Fruit fly (Drosophila melanogaster) whole organism, embryonic: ENCODE results near the gene CG17163.

Experiments
- Ada2b ChIP-seq: fragments of 200-800 bp; sonication (Bioruptor generic); IDR thresholded peaks from 2 replicates; pipeline ENCODE4 v1.3.6; 2022; ENCODE audit warnings: missing biosample characterization, missing genetic modification characterization
- Atf6 ChIP-seq: fragments of 200-800 bp; sonication (Bioruptor generic); IDR thresholded peaks from 2 replicates; pipeline ENCODE4 v1.3.6; 2022; ENCODE audit warnings: missing biosample characterization, missing genetic modification characterization
- Bdp1 ChIP-seq: fragments of 200-800 bp; sonication (Bioruptor generic); optimal IDR thresholded peaks from 3 replicates; lab custom pipeline; 2016; ENCODE audit warnings: missing biosample characterization, missing genetic modification characterization
- CG10209 ChIP-seq: fragments of 200-800 bp; sonication (Bioruptor generic); optimal IDR thresholded peaks from 3 replicates; lab custom pipeline; 2017; ENCODE audit warnings: missing biosample characterization, mild to moderate bottlenecking, missing genetic modification characterization, missing genetic modification reagents
- CG10366 ChIP-seq: fragments of 200-800 bp; sonication (Bioruptor generic); IDR thresholded peaks from 2 replicates; pipeline ENCODE4 v1.3.6; 2022; ENCODE audit warnings: missing biosample characterization, missing genetic modification characterization
- CG11560 ChIP-seq: fragments of 200-800 bp; sonication (Bioruptor generic); IDR thresholded peaks from 3 replicates; pipeline ENCODE4 v1.3.6; 2022; ENCODE audit warnings: missing biosample characterization, missing genetic modification characterization
- CG12391 ChIP-seq: fragments of 200-800 bp; sonication (Bioruptor generic); optimal IDR thresholded peaks from 3 replicates; lab custom pipeline; 2018; ENCODE audit warnings: missing biosample characterization, mild to moderate bottlenecking, missing genetic modification characterization, moderate library complexity
- CG13424 ChIP-seq: fragments of 200-800 bp; sonication (Bioruptor generic); optimal IDR thresholded peaks from 2 replicates; lab custom pipeline; 2019; ENCODE audit warnings: missing biosample characterization, mild to moderate bottlenecking, missing genetic modification characterization, moderate library complexity
- CG14050 ChIP-seq: fragments of 200-800 bp; sonication (Bioruptor generic); IDR thresholded peaks from 3 replicates; pipeline ENCODE4 v1.3.6; 2022; ENCODE audit warnings: missing biosample characterization, missing genetic modification characterization
- CG16779 ChIP-seq: fragments of 200-800 bp; sonication (Bioruptor generic); IDR thresholded peaks from 2 replicates; pipeline ENCODE4 v1.3.6; 2022; ENCODE audit warnings: missing biosample characterization, missing genetic modification characterization
- CG16863 ChIP-seq: fragments of 200-800 bp; sonication (Bioruptor generic); optimal IDR thresholded peaks from 3 replicates; lab custom pipeline; 2016; ENCODE audit warnings: missing biosample characterization, missing genetic modification characterization
- CG30020 ChIP-seq: fragments of 200-800 bp; optimal IDR thresholded peaks from 2 replicates; lab custom pipeline; 2019; ENCODE audit warnings: missing biosample characterization, mild to moderate bottlenecking, missing genetic modification characterization, moderate library complexity
- CG31365 ChIP-seq: fragments of 200-800 bp; sonication (Bioruptor generic); optimal IDR thresholded peaks from 2 replicates; lab custom pipeline; 2018; ENCODE audit warnings: missing biosample characterization, mild to moderate bottlenecking, missing genetic modification characterization
- CG32532 ChIP-seq: fragments of 200-800 bp; sonication (Bioruptor generic); IDR thresholded peaks from 2 replicates; pipeline ENCODE4 v1.3.6; 2022; ENCODE audit warnings: missing biosample characterization, missing genetic modification characterization
- CG3726 ChIP-seq: fragments of 200-800 bp; sonication (Bioruptor generic); IDR thresholded peaks from 3 replicates; pipeline ENCODE4, ENCODE4 v1.3.6; 2022; ENCODE audit warnings: missing biosample characterization, missing genetic modification characterization
- CG4404 ChIP-seq: fragments of 200-800 bp; sonication (Bioruptor generic); IDR thresholded peaks from 2 replicates; pipeline ENCODE4 v1.3.6; 2022; ENCODE audit warnings: missing biosample characterization, missing genetic modification characterization
- CG4820 ChIP-seq: fragments of 200-800 bp; sonication (Bioruptor generic); optimal IDR thresholded peaks from 3 replicates; lab custom pipeline; 2016; ENCODE audit warnings: missing biosample characterization, missing genetic modification characterization
- CG6791 ChIP-seq: fragments of 200-800 bp; sonication (Bioruptor generic); IDR thresholded peaks from 3 replicates; pipeline ENCODE4 v1.3.6; 2022; ENCODE audit warnings: missing biosample characterization, missing genetic modification characterization; ENCODE audit not compliant: partially characterized antibody
- CG7839 ChIP-seq: fragments of 200-800 bp; sonication (Bioruptor generic); optimal IDR thresholded peaks from 3 replicates; lab custom pipeline; 2018; ENCODE audit warnings: missing biosample characterization, mild to moderate bottlenecking, missing genetic modification characterization, moderate library complexity
- CG7928 ChIP-seq: fragments of 200-800 bp; sonication (Bioruptor generic); optimal IDR thresholded peaks from 2 replicates; lab custom pipeline; 2017; ENCODE audit warnings: missing biosample characterization, mild to moderate bottlenecking, missing genetic modification characterization
- Camta ChIP-seq: fragments of 200-800 bp; sonication (Bioruptor generic); optimal IDR thresholded peaks from 2 replicates; lab custom pipeline; 2016; ENCODE audit warnings: missing biosample characterization, missing genetic modification characterization
- Dbx ChIP-seq: fragments of 200-800 bp; sonication (Bioruptor generic); IDR thresholded peaks from 3 replicates; pipeline ENCODE4 v1.3.6; 2022; ENCODE audit warnings: missing biosample characterization, missing genetic modification characterization
- HHEX ChIP-seq: fragments of 200-800 bp; sonication (Bioruptor generic); optimal IDR thresholded peaks from 3 replicates; lab custom pipeline; 2017; ENCODE audit warnings: missing biosample characterization, mild to moderate bottlenecking, missing genetic modification characterization, missing genetic modification reagents
- HmgD ChIP-seq: fragments of 200-800 bp; sonication (Bioruptor generic); optimal IDR thresholded peaks from 3 replicates; lab custom pipeline; 2016; ENCODE audit warnings: missing biosample characterization, missing genetic modification characterization
- Hmr ChIP-seq: fragments of 200-800 bp; sonication (Bioruptor generic); optimal IDR thresholded peaks from 3 replicates; lab custom pipeline; 2017; ENCODE audit warnings: mild to moderate bottlenecking, missing biosample characterization, missing genetic modification reagents, missing genetic modification characterization
- Lpt ChIP-seq: fragments of >200 bp; optimal IDR thresholded peaks from 2 replicates; lab custom pipeline; 2018; ENCODE audit warnings: missing biosample characterization, missing genetic modification characterization
- Mes4 ChIP-seq: fragments of 200-800 bp; sonication (Bioruptor generic); optimal IDR thresholded peaks from 2 replicates; lab custom pipeline; 2016; ENCODE audit warnings: missing biosample characterization, missing genetic modification characterization
- Oaz ChIP-seq: fragments of 200-800 bp; sonication (Bioruptor generic); IDR thresholded peaks from 2 replicates; pipeline ENCODE4 v1.3.6; 2022; ENCODE audit warnings: missing biosample characterization, missing genetic modification characterization
- Ssrp ChIP-seq: fragments of 200-800 bp; sonication (Bioruptor generic); optimal IDR thresholded peaks from 2 replicates; lab custom pipeline; 2018; ENCODE audit warnings: missing biosample characterization, mild to moderate bottlenecking, missing genetic modification characterization, moderate library complexity
- Trl ChIP-seq, 3 experiments: fragments of >200 bp in 2 of 3; fragments of 200-800 bp in 1 of 3; sonication (Bioruptor generic) in 1 of 3; optimal IDR thresholded peaks; 2 replicates in 1 of 3; 3 replicates in 2 of 3; lab custom pipeline; 2016 to 2017; ENCODE audit warnings: missing biosample characterization in 1 of 3, missing genetic modification characterization in 1 of 3
- Usf ChIP-seq: fragments of 200-800 bp; sonication (Bioruptor generic); optimal IDR thresholded peaks from 2 replicates; lab custom pipeline; 2017; ENCODE audit warnings: missing genotype, missing biosample characterization, missing genetic modification characterization
- Xbp1 ChIP-seq: fragments of 200-800 bp; sonication (Bioruptor generic); optimal IDR thresholded peaks from 3 replicates; lab custom pipeline; 2016; ENCODE audit warnings: missing biosample characterization, mild to moderate bottlenecking, missing genetic modification characterization
- ab ChIP-seq: fragments of 200-800 bp; sonication (Bioruptor generic); optimal IDR thresholded peaks from 2 replicates; lab custom pipeline; 2016; ENCODE audit warnings: missing biosample characterization, missing genetic modification characterization
- cg ChIP-seq: fragments of 200-800 bp; sonication (Bioruptor generic); optimal IDR thresholded peaks from 3 replicates; lab custom pipeline; 2019; ENCODE audit warnings: missing biosample characterization, mild to moderate bottlenecking, missing genetic modification characterization, moderate library complexity
- dati ChIP-seq: fragments of 200-800 bp; sonication (Bioruptor generic); IDR thresholded peaks from 2 replicates; pipeline ENCODE4 v1.3.6; 2022; ENCODE audit warnings: missing biosample characterization, missing genetic modification characterization
- dmrt99B ChIP-seq: fragments of 200-800 bp; sonication (Bioruptor generic); optimal IDR thresholded peaks from 2 replicates; lab custom pipeline; 2018; ENCODE audit warnings: missing biosample characterization, mild to moderate bottlenecking, missing genetic modification characterization, moderate library complexity
- dpn ChIP-seq, 2 experiments: fragments of 200-800 bp; sonication (Bioruptor generic); optimal IDR thresholded peaks; 3 replicates each; lab custom pipeline; 2016; ENCODE audit warnings: missing biosample characterization in 2 of 2, missing genetic modification characterization in 2 of 2
- dysf ChIP-seq: fragments of 200-800 bp; sonication (Bioruptor generic); IDR thresholded peaks from 3 replicates; pipeline ENCODE4 v1.3.6; 2022; ENCODE audit warnings: missing biosample characterization, missing genetic modification characterization
- esg ChIP-seq: fragments of 200-800 bp; sonication (Bioruptor generic); conservative IDR thresholded peaks from 2 replicates; pipeline ENCODE4 v1.3.6; 2022; ENCODE audit warnings: missing biosample characterization, missing genetic modification characterization
- fd3F ChIP-seq: fragments of 200-800 bp; sonication (Bioruptor generic); optimal IDR thresholded peaks from 2 replicates; lab custom pipeline; 2018; ENCODE audit warnings: missing biosample characterization, mild to moderate bottlenecking, missing genetic modification characterization, moderate library complexity
- fd96Cb ChIP-seq: fragments of 200-800 bp; sonication (Bioruptor generic); optimal IDR thresholded peaks from 2 replicates; lab custom pipeline; 2018; ENCODE audit warnings: missing biosample characterization, mild to moderate bottlenecking, missing genetic modification characterization, moderate library complexity
- ftz-f1 ChIP-seq: fragments of 200-800 bp; sonication (Bioruptor generic); optimal IDR thresholded peaks from 2 replicates; lab custom pipeline; 2016; ENCODE audit warnings: missing biosample characterization, missing genetic modification characterization
- gem ChIP-seq: fragments of 200-800 bp; sonication (Bioruptor generic); optimal IDR thresholded peaks from 2 replicates; lab custom pipeline; 2019; ENCODE audit warnings: missing biosample characterization, mild to moderate bottlenecking, missing genetic modification characterization, moderate library complexity
- klu ChIP-seq: fragments of 200-800 bp; sonication (Bioruptor generic); IDR thresholded peaks from 2 replicates; pipeline ENCODE4 v1.3.6; 2022; ENCODE audit warnings: missing biosample characterization, missing genetic modification characterization
- lola ChIP-seq, 3 experiments: fragments of >200 bp in 2 of 3; fragments of 200-800 bp in 1 of 3; sonication (Bioruptor generic) in 1 of 3; optimal IDR thresholded peaks; 2 replicates each; lab custom pipeline; 2017 to 2019; ENCODE audit warnings: missing biosample characterization in 3 of 3, missing genetic modification characterization in 3 of 3, mild to moderate bottlenecking in 1 of 3, moderate library complexity in 1 of 3
- mam ChIP-seq: fragments of 200-800 bp; sonication (Bioruptor generic); optimal IDR thresholded peaks from 3 replicates; lab custom pipeline; 2016; ENCODE audit warnings: missing biosample characterization, missing genetic modification characterization
- pum ChIP-seq: fragments of 200-800 bp; sonication (Bioruptor generic); optimal IDR thresholded peaks from 2 replicates; lab custom pipeline; 2016; ENCODE audit warnings: missing biosample characterization, missing genetic modification characterization
- sens-2 ChIP-seq: fragments of 200-800 bp; sonication (Bioruptor generic); IDR thresholded peaks from 2 replicates; pipeline ENCODE4 v1.3.6; 2022; ENCODE audit warnings: missing biosample characterization, missing genetic modification characterization
- unc-4 ChIP-seq: fragments of 200-800 bp; sonication (Bioruptor generic); IDR thresholded peaks from 2 replicates; pipeline ENCODE4 v1.3.6; 2022; ENCODE audit warnings: missing biosample characterization, missing genetic modification characterization; ENCODE audit not compliant: partially characterized antibody
- vnd ChIP-seq: fragments of 200-800 bp; sonication (Bioruptor generic); IDR thresholded peaks from 3 replicates; pipeline ENCODE4 v1.3.6; 2022; ENCODE audit warnings: missing biosample characterization, missing genetic modification characterization; ENCODE audit not compliant: partially characterized antibody
- zen2 ChIP-seq: fragments of 200-800 bp; sonication (Bioruptor generic); IDR thresholded peaks from 3 replicates; pipeline ENCODE4 v1.3.6; 2022; ENCODE audit warnings: missing biosample characterization, missing genetic modification characterization; ENCODE audit not compliant: partially characterized antibody

CG17163 gene

DNA sequence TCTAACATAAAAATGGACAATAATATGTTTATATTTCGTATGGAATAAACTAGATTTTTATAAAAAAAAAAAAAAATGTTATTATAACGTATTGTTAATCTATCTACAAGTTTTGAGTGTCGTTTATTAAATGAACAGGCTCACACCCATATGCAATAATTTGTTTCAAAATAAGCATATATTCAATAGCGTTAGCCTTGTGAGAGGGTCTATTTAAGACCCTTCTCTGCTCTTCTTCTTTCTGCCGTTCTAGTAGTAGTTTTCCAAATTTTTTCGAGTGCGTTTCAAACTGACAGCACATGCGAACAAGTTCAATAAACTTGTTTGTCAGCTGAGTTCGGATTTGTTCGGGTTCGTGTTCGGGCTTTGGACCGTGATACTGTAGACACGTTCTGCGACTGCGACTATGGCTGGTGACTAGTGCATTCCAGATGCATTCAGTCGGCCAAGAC lies 11.2 kb downstream of the CG17163 start (continued):
- TF ChIP-seq CG4820 (GFP tag; lab: Kevin White, UChicago) (no peak), CG3726 (GFP tag; lab: Robert Waterston, UW) (no peak), CG7928 (GFP tag; lab: Kevin White, UChicago) (no peak), vnd (GFP tag; lab: Robert Waterston, UW) (no peak), CG32532 (no peak), CG7839 (tag; lab: Kevin White, UChicago) (peak; percentile 33), fd96Cb (tag; lab: Kevin White, UChicago) (peak; percentile 24), dpn (GFP tag; optimal IDR thresholded peaks at IDR 0.05; lab: Kevin White, UChicago) (no peak), HHEX (GFP tag; lab: Kevin White, UChicago) (no peak), gem (tag; lab: Kevin White, UChicago) (peak; percentile 44), dmrt99B (tag; lab: Kevin White, UChicago) (peak; percentile 30), CG16863 (GFP tag; lab: Kevin White, UChicago) (no peak), sens-2 (no peak), ftz-f1 (no peak), cg (GFP tag; lab: Kevin White, UChicago) (no peak), Trl (optimal IDR thresholded peaks at IDR 0.05; lab: Kevin White, UChicago) (no peak), Trl (GFP tag; optimal IDR thresholded peaks at IDR 0.05; lab: Kevin White, UChicago) (no peak), CG16779 (GFP tag; lab: Robert Waterston, UW) (no peak), pum (GFP tag; lab: Kevin White, UChicago) (no peak), CG10209 (GFP tag; lab: Kevin White, UChicago) (peak; percentile 16), Oaz (no peak), Ada2b (GFP tag; lab: Robert Waterston, UW) (no peak), dysf (GFP tag; lab: Robert Waterston, UW) (no peak; the same call in 2 of the 3 replicates), Xbp1 (GFP tag; lab: Kevin White, UChicago) (peak; percentile 1), unc-4 (GFP tag; lab: Robert Waterston, UW) (no peak), CG4404 (no peak), CG12391 (tag; lab: Kevin White, UChicago) (peak; percentile 22), zen2 (GFP tag; lab: Robert Waterston, UW) (no peak), ab (GFP tag; lab: Kevin White, UChicago) (no peak), Bdp1 (GFP tag; lab: Kevin White, UChicago) (no peak), lola (GFP tag; optimal IDR thresholded peaks at IDR 0.05; lab: Kevin White, UChicago) (peak in 1 of 3 experiments; percentile 10), Camta (GFP tag; lab: Kevin White, UChicago) (no peak), CG13424 (tag; lab: Kevin White, UChicago) (peak; percentile 16), dati (GFP tag; lab: Robert Waterston, UW) (no peak), fd3F (no peak), HmgD (GFP tag; lab: Kevin White, UChicago) (no peak), CG31365 (no peak), Ssrp (peak; percentile 36), Lpt (GFP tag; lab: Kevin White, UChicago) (no peak), klu (GFP tag; lab: Robert Waterston, UW) (no peak), CG10366 (GFP tag; lab: Robert Waterston, UW) (no peak), Atf6 (GFP tag; lab: Robert Waterston, UW) (no peak), Hmr (no peak), mam (GFP tag; lab: Kevin White, UChicago) (no peak), CG11560 (no peak), CG30020 (tag; lab: Kevin White, UChicago) (no peak), Mes4 (no peak), CG14050 (GFP tag; lab: Robert Waterston, UW) (no peak), CG6791 (GFP tag; lab: Robert Waterston, UW) (no peak), Dbx (no peak), esg (no peak), Usf (GFP tag; lab: Kevin White, UChicago) (no peak)
